Fruit fly (Drosophila melanogaster) whole organism, embryonic: ENCODE measurements around the gene Pcyt1.

ENCODE experiments used
- Aef1 ChIP-seq: fragments of 200-800 bp; sonication (Bioruptor generic); IDR thresholded peaks from 3 replicates; pipeline ENCODE4 v1.3.6; 2022; ENCODE audit warnings: missing biosample characterization, missing genetic modification characterization
- B-H1 ChIP-seq: fragments of 200-800 bp; sonication (Bioruptor generic); IDR thresholded peaks from 3 replicates; pipeline ENCODE4 v1.3.6; 2022; ENCODE audit warnings: missing biosample characterization, missing genetic modification characterization
- CG10209 ChIP-seq: fragments of 200-800 bp; sonication (Bioruptor generic); optimal IDR thresholded peaks from 3 replicates; lab custom pipeline; 2017; ENCODE audit warnings: missing biosample characterization, mild to moderate bottlenecking, missing genetic modification characterization, missing genetic modification reagents
- CG10565 ChIP-seq: fragments of 200-800 bp; sonication (Bioruptor generic); optimal IDR thresholded peaks from 3 replicates; lab custom pipeline; 2016; ENCODE audit warnings: missing biosample characterization, mild to moderate bottlenecking, missing genetic modification characterization
- CG11093 ChIP-seq: fragments of 200-800 bp; sonication (Bioruptor generic); IDR thresholded peaks from 3 replicates; pipeline ENCODE4 v1.3.6; 2022; ENCODE audit warnings: missing biosample characterization, missing genetic modification characterization
- CG11695 ChIP-seq: fragments of 200-800 bp; sonication (Bioruptor generic); IDR thresholded peaks from 3 replicates; pipeline ENCODE4 v1.3.6; 2022; ENCODE audit warnings: missing biosample characterization, missing genetic modification characterization
- CG11696 ChIP-seq: fragments of 200-800 bp; sonication (Bioruptor generic); IDR thresholded peaks from 2 replicates; pipeline ENCODE4 v1.3.6; 2022; ENCODE audit warnings: missing biosample characterization, missing genetic modification characterization
- CG12071 ChIP-seq: fragments of 200-800 bp; sonication (Bioruptor generic); optimal IDR thresholded peaks from 3 replicates; lab custom pipeline; 2018; ENCODE audit warnings: missing biosample characterization, mild to moderate bottlenecking, missing genetic modification characterization
- CG1233 ChIP-seq: fragments of 200-800 bp; sonication (Bioruptor generic); optimal IDR thresholded peaks from 4 replicates; lab custom pipeline; 2018; ENCODE audit warnings: missing biosample characterization, mild to moderate bottlenecking, missing genetic modification characterization
- CG13624 ChIP-seq: fragments of 200-800 bp; sonication (Bioruptor generic); optimal IDR thresholded peaks from 2 replicates; lab custom pipeline; 2016; ENCODE audit warnings: missing biosample characterization, missing genetic modification characterization
- CG14667 ChIP-seq: fragments of 200-800 bp; sonication (Bioruptor generic); IDR thresholded peaks from 2 replicates; pipeline ENCODE4 v1.3.6; 2022; ENCODE audit warnings: missing biosample characterization, missing genetic modification characterization
- CG14710 ChIP-seq: fragments of 200-800 bp; sonication (Bioruptor generic); optimal IDR thresholded peaks from 3 replicates; lab custom pipeline; 2019; ENCODE audit warnings: missing biosample characterization, mild to moderate bottlenecking, missing genetic modification characterization, moderate library complexity
- CG17359 ChIP-seq: fragments of 200-800 bp; sonication (Bioruptor generic); optimal IDR thresholded peaks from 3 replicates; lab custom pipeline; 2018; ENCODE audit warnings: missing biosample characterization, mild to moderate bottlenecking, missing genetic modification characterization, moderate library complexity
- CG17361 ChIP-seq: fragments of 200-800 bp; sonication (Bioruptor generic); IDR thresholded peaks from 3 replicates; pipeline ENCODE4 v1.3.6; 2022; ENCODE audit warnings: missing biosample characterization, missing genetic modification characterization
- CG17385 ChIP-seq: fragments of 200-800 bp; sonication (Bioruptor generic); optimal IDR thresholded peaks from 3 replicates; lab custom pipeline; 2018; ENCODE audit warnings: missing biosample characterization, mild to moderate bottlenecking, missing genetic modification characterization
- CG2199 ChIP-seq: fragments of 200-800 bp; sonication (Bioruptor generic); IDR thresholded peaks from 3 replicates; pipeline ENCODE4 v1.3.6; 2022; ENCODE audit warnings: missing biosample characterization, missing genetic modification characterization
- CG2875 ChIP-seq: fragments of 200-800 bp; sonication (Bioruptor generic); optimal IDR thresholded peaks from 2 replicates; lab custom pipeline; 2017; ENCODE audit warnings: missing biosample characterization, mild to moderate bottlenecking, missing genetic modification characterization, missing genetic modification reagents
- CG3726 ChIP-seq: fragments of 200-800 bp; sonication (Bioruptor generic); IDR thresholded peaks from 3 replicates; pipeline ENCODE4, ENCODE4 v1.3.6; 2022; ENCODE audit warnings: missing biosample characterization, missing genetic modification characterization
- CG4424 ChIP-seq: fragments of 200-800 bp; sonication (Bioruptor generic); optimal IDR thresholded peaks from 3 replicates; lab custom pipeline; 2016; ENCODE audit warnings: missing biosample characterization, missing genetic modification characterization
- CG4820 ChIP-seq: fragments of 200-800 bp; sonication (Bioruptor generic); optimal IDR thresholded peaks from 3 replicates; lab custom pipeline; 2016; ENCODE audit warnings: missing biosample characterization, missing genetic modification characterization
- CG6813 ChIP-seq: fragments of 200-800 bp; sonication (Bioruptor generic); optimal IDR thresholded peaks from 2 replicates; lab custom pipeline; 2017; ENCODE audit warnings: missing biosample characterization, missing genetic modification characterization, mild to moderate bottlenecking, moderate library complexity, missing genetic modification reagents
- CG8388 ChIP-seq: fragments of 200-800 bp; sonication (Bioruptor generic); optimal IDR thresholded peaks from 2 replicates; lab custom pipeline; 2019; ENCODE audit warnings: missing biosample characterization, mild to moderate bottlenecking, missing genetic modification characterization, moderate library complexity
- CHES-1-like ChIP-seq: fragments of 200-800 bp; sonication (Bioruptor generic); optimal IDR thresholded peaks from 2 replicates; lab custom pipeline; 2016; ENCODE audit warnings: missing biosample characterization, missing genetic modification characterization
- CoRest ChIP-seq: fragments of 200-800 bp; sonication (Bioruptor generic); optimal IDR thresholded peaks from 3 replicates; lab custom pipeline; 2018; ENCODE audit warnings: missing biosample characterization, mild to moderate bottlenecking, missing genetic modification characterization, moderate library complexity
- D19A ChIP-seq: fragments of 200-800 bp; optimal IDR thresholded peaks from 3 replicates; lab custom pipeline; 2019; ENCODE audit warnings: missing biosample characterization, mild to moderate bottlenecking, missing genetic modification characterization, moderate library complexity
- Dbx ChIP-seq: fragments of 200-800 bp; sonication (Bioruptor generic); IDR thresholded peaks from 3 replicates; pipeline ENCODE4 v1.3.6; 2022; ENCODE audit warnings: missing biosample characterization, missing genetic modification characterization
- Dll ChIP-seq: fragments of 200-800 bp; sonication (Bioruptor generic); IDR thresholded peaks from 4 replicates; pipeline ENCODE4 v1.3.6; 2022; ENCODE audit warnings: missing biosample characterization, missing genetic modification characterization; ENCODE audit not compliant: partially characterized antibody
- HmgZ ChIP-seq: fragments of 200-800 bp; sonication (Bioruptor generic); optimal IDR thresholded peaks from 2 replicates; lab custom pipeline; 2018; ENCODE audit warnings: missing biosample characterization, mild to moderate bottlenecking, missing genetic modification characterization
- Lpt ChIP-seq: fragments of >200 bp; optimal IDR thresholded peaks from 2 replicates; lab custom pipeline; 2018; ENCODE audit warnings: missing biosample characterization, missing genetic modification characterization
- Med ChIP-seq: fragments of 200-800 bp; sonication (Bioruptor generic); peaks from one replicate; lab custom pipeline; 2016; ENCODE audit warnings: missing biosample characterization, missing genetic modification characterization, mild to moderate bottlenecking, inconsistent platforms, moderate library complexity
- Opbp ChIP-seq: fragments of 200-800 bp; sonication (Bioruptor generic); IDR thresholded peaks from 3 replicates; pipeline ENCODE4 v1.3.6; 2022; ENCODE audit warnings: missing biosample characterization, missing genetic modification characterization; ENCODE audit not compliant: partially characterized antibody
- Taf1 ChIP-seq: fragments of 200-800 bp; sonication (Bioruptor generic); IDR thresholded peaks from 2 replicates; pipeline ENCODE4 v1.3.6; 2022; ENCODE audit warnings: missing biosample characterization, missing genetic modification characterization
- al ChIP-seq: fragments of 200-800 bp; sonication (Bioruptor generic); IDR thresholded peaks from 2 replicates; pipeline ENCODE4 v1.3.6; 2022; ENCODE audit warnings: missing biosample characterization, missing genetic modification characterization
- ato ChIP-seq: fragments of 200-800 bp; sonication (Bioruptor generic); IDR thresholded peaks from 2 replicates; pipeline ENCODE4 v1.3.6; 2022; ENCODE audit warnings: missing biosample characterization, missing genetic modification characterization; ENCODE audit not compliant: partially characterized antibody
- bbx ChIP-seq: fragments of 200-800 bp; sonication (Bioruptor generic); IDR thresholded peaks from 2 replicates; pipeline ENCODE4 v1.3.6; 2022; ENCODE audit warnings: missing biosample characterization, missing genetic modification characterization; ENCODE audit not compliant: partially characterized antibody
- bigmax ChIP-seq: fragments of 200-800 bp; sonication (Bioruptor generic); optimal IDR thresholded peaks from 2 replicates; lab custom pipeline; 2018; ENCODE audit warnings: missing biosample characterization, mild to moderate bottlenecking, missing genetic modification characterization
- en ChIP-seq: fragments of 200-800 bp; sonication (Bioruptor generic); optimal IDR thresholded peaks from 2 replicates; lab custom pipeline; 2016; ENCODE audit warnings: missing biosample characterization, missing genetic modification characterization
- eyg ChIP-seq: fragments of 200-800 bp; sonication (Bioruptor generic); optimal IDR thresholded peaks from 3 replicates; lab custom pipeline; 2016; ENCODE audit warnings: missing biosample characterization, missing genetic modification characterization
- fd64A ChIP-seq: fragments of 200-800 bp; sonication (Bioruptor generic); optimal IDR thresholded peaks from 3 replicates; lab custom pipeline; 2018; ENCODE audit warnings: missing biosample characterization, mild to moderate bottlenecking, missing genetic modification characterization
- hkb ChIP-seq, 2 experiments: fragments of 200-800 bp in 1 of 2; fragments of >200 bp in 1 of 2; sonication (Bioruptor generic) in 1 of 2; IDR thresholded peaks in 1 of 2; optimal IDR thresholded peaks in 1 of 2; 2 replicates each; pipeline versions ENCODE4 v1.3.6 to Lab custom; 2017 to 2022; ENCODE audit warnings: missing biosample characterization in 1 of 2, missing genetic modification characterization in 1 of 2
- insv ChIP-seq, 2 experiments: fragments of 200-800 bp; sonication (Bioruptor generic); optimal IDR thresholded peaks; 3 replicates each; lab custom pipeline; 2016 to 2018; ENCODE audit warnings: missing biosample characterization in 2 of 2, missing genetic modification characterization in 2 of 2
- luna ChIP-seq: fragments of 200-800 bp; sonication (Bioruptor generic); optimal IDR thresholded peaks from 2 replicates; lab custom pipeline; 2016; ENCODE audit warnings: missing biosample characterization, missing genetic modification characterization
- pum ChIP-seq: fragments of 200-800 bp; sonication (Bioruptor generic); optimal IDR thresholded peaks from 2 replicates; lab custom pipeline; 2016; ENCODE audit warnings: missing biosample characterization, missing genetic modification characterization
- sd ChIP-seq: fragments of 200-800 bp; sonication (Bioruptor generic); optimal IDR thresholded peaks from 3 replicates; lab custom pipeline; 2018; ENCODE audit warnings: missing biosample characterization, mild to moderate bottlenecking, missing genetic modification characterization, moderate library complexity
- stc ChIP-seq: fragments of 200-800 bp; sonication (Bioruptor generic); IDR thresholded peaks from 2 replicates; pipeline ENCODE4 v1.3.6; 2022; ENCODE audit warnings: missing biosample characterization, missing genetic modification characterization
- trem ChIP-seq: fragments of 200-800 bp; optimal IDR thresholded peaks from 3 replicates; lab custom pipeline; 2019; ENCODE audit warnings: missing biosample characterization, mild to moderate bottlenecking, missing genetic modification characterization, moderate library complexity
- trh ChIP-seq: fragments of 200-800 bp; sonication (Bioruptor generic); optimal IDR thresholded peaks from 2 replicates; lab custom pipeline; 2016; ENCODE audit warnings: missing biosample characterization, missing genetic modification characterization
- twi ChIP-seq: fragments of 200-800 bp; optimal IDR thresholded peaks from 2 replicates; lab custom pipeline; 2019; ENCODE audit warnings: missing biosample characterization, mild to moderate bottlenecking, missing genetic modification characterization, moderate library complexity
- unpg ChIP-seq: fragments of 200-800 bp; sonication (Bioruptor generic); optimal IDR thresholded peaks from 3 replicates; lab custom pipeline; 2018; ENCODE audit warnings: missing biosample characterization, mild to moderate bottlenecking, missing genetic modification characterization, moderate library complexity

Pcyt1 gene

DNA sequence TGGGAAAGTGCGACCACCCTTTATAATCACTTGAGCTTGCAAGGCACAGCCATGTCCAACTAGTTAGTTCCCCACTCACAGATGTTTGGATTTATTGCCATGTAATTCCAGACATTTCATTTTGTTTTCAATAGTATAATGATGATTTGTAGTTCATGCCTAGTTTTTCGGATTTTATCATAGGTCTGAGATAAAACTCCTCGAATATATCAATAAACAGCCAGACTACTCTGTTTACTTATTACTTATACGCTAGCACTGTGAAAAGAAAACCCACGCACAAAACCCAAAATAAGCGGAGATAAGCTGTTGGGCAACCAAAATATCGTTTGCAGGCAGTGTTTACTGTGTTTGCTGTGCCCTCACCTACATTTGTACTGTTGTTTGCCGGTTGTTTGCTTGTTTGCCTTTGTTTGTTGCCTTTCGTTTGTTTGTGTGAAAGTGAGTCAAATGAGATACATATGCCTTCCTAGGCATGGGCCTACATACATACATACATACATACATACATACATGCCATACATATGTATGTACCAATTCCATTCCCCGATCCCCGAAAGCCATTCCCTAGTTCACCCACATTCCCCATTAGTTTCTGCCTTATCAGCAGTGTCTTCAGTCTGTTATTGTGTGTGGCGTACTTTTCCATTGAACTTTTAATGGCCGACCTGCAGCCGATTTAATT is 33.4 kb downstream of the Pcyt1 start (continued):
- TF ChIP-seq hkb (optimal IDR thresholded peaks at IDR 0.05; lab: Kevin White, UChicago) = no peak
- peak; percentile 65 for TF ChIP-seq hkb (GFP tag; IDR thresholded peaks at IDR 0.05; lab: Robert Waterston, UW)
- no peak for TF ChIP-seq Lpt (GFP tag; lab: Kevin White, UChicago)
- no peak for TF ChIP-seq Aef1 (GFP tag; lab: Robert Waterston, UW)
- peak; percentile 93 for TF ChIP-seq CG11696 (GFP tag; lab: Robert Waterston, UW)
- no peak for TF ChIP-seq Dbx
- TF ChIP-seq insv (GFP tag; optimal IDR thresholded peaks at IDR 0.05; lab: Kevin White, UChicago) = peak in 1 of 2 experiments; percentile 47
- peak; percentile 61 for TF ChIP-seq CG4820 (GFP tag; lab: Kevin White, UChicago)
- TF ChIP-seq B-H1 (GFP tag; lab: Robert Waterston, UW) = no peak
- peak; percentile 64 for TF ChIP-seq CoRest (tag; lab: Kevin White, UChicago)
- TF ChIP-seq CG3726 = 0 out of 3 replicates have a peak, but pooled peaks have one; percentile 49
- TF ChIP-seq Med (GFP tag; lab: Kevin White, UChicago) = peak; percentile 86
- no peak for TF ChIP-seq Opbp (GFP tag; lab: Robert Waterston, UW)
- peak; percentile 72 for TF ChIP-seq CHES-1-like
- peak; percentile 60 for TF ChIP-seq CG17385
- peak; percentile 16; the same call in 1 of the 2 replicates for TF ChIP-seq Taf1 (GFP tag; lab: Robert Waterston, UW)
- TF ChIP-seq CG11695 (GFP tag; lab: Robert Waterston, UW) = peak; percentile 55
- TF ChIP-seq CG12071 (GFP tag; lab: Kevin White, UChicago) = peak; percentile 82
- TF ChIP-seq luna (GFP tag; lab: Kevin White, UChicago) = no peak
- peak; percentile 93 for TF ChIP-seq CG6813 (GFP tag; lab: Kevin White, UChicago)
- TF ChIP-seq CG14710 = peak; percentile 79
- TF ChIP-seq CG10565 (GFP tag; lab: Kevin White, UChicago) = no peak
- TF ChIP-seq trh (GFP tag; lab: Kevin White, UChicago) = peak; percentile 54
- TF ChIP-seq CG13624 = no peak
- peak; percentile 81 for TF ChIP-seq CG10209 (GFP tag; lab: Kevin White, UChicago)
- peak; percentile 86 for TF ChIP-seq sd (tag; lab: Kevin White, UChicago)
- no peak for TF ChIP-seq bbx (GFP tag; lab: Robert Waterston, UW)
- no peak; the same call in 2 of the 3 replicates for TF ChIP-seq CG11093 (GFP tag; lab: Robert Waterston, UW)
- peak; percentile 1 for TF ChIP-seq bigmax (GFP tag; lab: Kevin White, UChicago)
- peak; percentile 88 for TF ChIP-seq CG2875 (GFP tag; lab: Kevin White, UChicago)
- TF ChIP-seq fd64A (GFP tag; lab: Kevin White, UChicago) = peak; percentile 93
- peak; percentile 8 for TF ChIP-seq en (GFP tag; lab: Kevin White, UChicago)
- peak; percentile 65; the same call in 2 of the 3 replicates for TF ChIP-seq CG17361
- no peak for TF ChIP-seq al (GFP tag; lab: Robert Waterston, UW)
- peak; percentile 77 for TF ChIP-seq CG1233 (GFP tag; lab: Kevin White, UChicago)
- TF ChIP-seq CG14667 = 0 out of 2 replicates have a peak, but pooled peaks have one; percentile 12
- TF ChIP-seq eyg (GFP tag; lab: Kevin White, UChicago) = peak; percentile 64
- TF ChIP-seq twi (tag; lab: Kevin White, UChicago) = peak; percentile 75
- TF ChIP-seq pum (GFP tag; lab: Kevin White, UChicago) = peak; percentile 62
- peak; percentile 71 for TF ChIP-seq D19A (tag; lab: Kevin White, UChicago)
- peak; percentile 52 for TF ChIP-seq trem (tag; lab: Kevin White, UChicago)
- TF ChIP-seq CG2199 (GFP tag; lab: Robert Waterston, UW) = no peak
- peak; percentile 49 for TF ChIP-seq CG4424 (GFP tag; lab: Kevin White, UChicago)
- peak; percentile 76 for TF ChIP-seq CG8388 (GFP tag; lab: Kevin White, UChicago)
- peak; percentile 62 for TF ChIP-seq HmgZ (tag; lab: Kevin White, UChicago)
- TF ChIP-seq unpg (GFP tag; lab: Kevin White, UChicago) = peak; percentile 60
- TF ChIP-seq Dll (GFP tag; lab: Robert Waterston, UW) = no peak
- peak; percentile 78 for TF ChIP-seq CG17359 (tag; lab: Kevin White, UChicago)
- peak; percentile 66 for TF ChIP-seq stc (GFP tag; lab: Robert Waterston, UW)
- TF ChIP-seq ato (GFP tag; lab: Robert Waterston, UW) = no peak
